Worm (Caenorhabditis elegans) whole organism, midembryonic: Measurements from ENCODE around the gene T19H5.4.

Experiments used
- T22C8.4 ChIP-seq: fragments of 200-800 bp; sonication (Bioruptor generic); IDR thresholded peaks from 2 replicates; pipeline ENCODE4 v1.3.6; 2022; ENCODE audit warnings: missing genetic modification characterization, missing compliant biosample characterization
- flt-1 ChIP-seq: fragments of 200-800 bp; sonication (Bioruptor generic); IDR thresholded peaks from 2 replicates; pipeline ENCODE4 v1.3.6; 2022; ENCODE audit warnings: missing genetic modification characterization, missing compliant biosample characterization
- klf-2 ChIP-seq: fragments of 200-800 bp; sonication (Bioruptor generic); conservative IDR thresholded peaks from 2 replicates; pipeline ENCODE4 v1.3.6; 2022; ENCODE audit warnings: missing genetic modification reagents, missing genetic modification characterization, missing compliant biosample characterization
- med-1 ChIP-seq: sonication (generic microtip); optimal IDR thresholded peaks from 2 replicates; lab custom pipeline; 2017; ENCODE audit warnings: missing genetic modification characterization, mild to moderate bottlenecking, missing compliant biosample characterization, antibody characterized with exemption, missing genetic modification reagents; ENCODE audit not compliant: insufficient read depth
- ref-1 ChIP-seq: fragments of 200-800 bp; sonication (Bioruptor generic); conservative IDR thresholded peaks from 2 replicates; pipeline ENCODE4 v1.3.6; 2022; ENCODE audit warnings: missing genetic modification reagents, missing genetic modification characterization, missing compliant biosample characterization
- tab-1 ChIP-seq: fragments of 200-800 bp; sonication (Bioruptor generic); IDR thresholded peaks from 2 replicates; pipeline ENCODE4 v1.3.6; 2022; ENCODE audit warnings: missing genetic modification characterization, missing compliant biosample characterization
- ztf-23 ChIP-seq: fragments of 200-800 bp; sonication (Bioruptor generic); IDR thresholded peaks from 2 replicates; pipeline ENCODE4 v1.3.6; 2022; ENCODE audit warnings: missing genetic modification reagents, missing genetic modification characterization, missing compliant biosample characterization
- ztf-29 ChIP-seq: fragments of 200-800 bp; sonication (Bioruptor generic); IDR thresholded peaks from 2 replicates; pipeline ENCODE4 v1.3.6; 2022; ENCODE audit warnings: missing genetic modification reagents, missing genetic modification characterization, missing compliant biosample characterization

- TF ChIP-seq ref-1 (GFP tag; lab: Robert Waterston, UW): no peak
- TF ChIP-seq klf-2 (GFP tag; lab: Robert Waterston, UW): no peak
- no peak for TF ChIP-seq flt-1
- TF ChIP-seq T22C8.4 (GFP tag; lab: Robert Waterston, UW): no peak
- no peak for TF ChIP-seq ztf-29 (GFP tag; lab: Robert Waterston, UW)
- no peak for TF ChIP-seq med-1 (GFP tag; lab: Kevin White, UChicago)
- no peak for TF ChIP-seq tab-1 (GFP tag; lab: Robert Waterston, UW)
- no peak for TF ChIP-seq ztf-23 (GFP tag; lab: Robert Waterston, UW)
These were observed 31.6 kb upstream of the T19H5.4 start, which contains the start of the genes sfxn-1.1 and AH6.3 for ce11 chrII:9518781-9519180.
